Worm (Caenorhabditis elegans): ENCODE measurements around the gene oig-5.

DNA sequence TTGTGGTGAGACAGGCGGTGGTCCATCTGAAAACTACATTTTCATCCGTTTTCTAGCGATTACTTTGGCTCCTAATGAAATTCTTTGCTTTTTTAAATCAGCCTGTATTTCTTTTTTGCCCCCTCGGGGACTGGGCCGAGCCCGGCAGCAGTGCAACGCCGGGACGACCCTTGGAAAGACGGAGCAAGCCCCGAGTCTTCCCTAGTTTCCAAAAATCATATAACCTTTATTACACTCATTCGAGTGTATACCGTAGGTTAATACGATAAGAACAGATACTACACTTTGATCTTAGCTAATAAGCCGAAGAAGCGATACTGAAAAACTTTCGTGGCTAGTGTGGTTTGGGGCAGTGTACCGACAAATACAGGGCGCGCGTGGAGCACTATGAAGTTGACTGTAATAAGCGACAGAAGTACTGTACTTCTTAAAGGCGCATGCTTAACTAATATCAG lies 42.3 kb upstream of the oig-5 start:
- TF ChIP-seq nhr-76 (tag; optimal IDR thresholded peaks at IDR 0.05) (no peak), pha-4 (tag; optimal IDR thresholded peaks at IDR 0.05) (no peak), unc-62 (GFP tag; optimal IDR thresholded peaks at IDR 0.05) (no peak), nhr-28 (tag; optimal IDR thresholded peaks at IDR 0.05) (no peak), hlh-1 (tag; optimal IDR thresholded peaks at IDR 0.05) (no peak), ztf-11 (tag; optimal IDR thresholded peaks at IDR 0.05) (no peak), lin-13 (tag; optimal IDR thresholded peaks at IDR 0.05) (no peak), flh-1 (GFP tag; optimal IDR thresholded peaks at IDR 0.05) (no peak), unc-39 (tag; optimal IDR thresholded peaks at IDR 0.05) (no peak), lsy-2 (tag; optimal IDR thresholded peaks at IDR 0.05) (no peak), tbx-8 (GFP tag; optimal IDR thresholded peaks at IDR 0.05) (no peak), blmp-1 (tag; optimal IDR thresholded peaks at IDR 0.05) (no peak)

All from whole organism, mixed stage, embryonic.